Worm (Caenorhabditis elegans): Measurements from ENCODE around the gene rig-4.

The rig-4 gene

DNA sequence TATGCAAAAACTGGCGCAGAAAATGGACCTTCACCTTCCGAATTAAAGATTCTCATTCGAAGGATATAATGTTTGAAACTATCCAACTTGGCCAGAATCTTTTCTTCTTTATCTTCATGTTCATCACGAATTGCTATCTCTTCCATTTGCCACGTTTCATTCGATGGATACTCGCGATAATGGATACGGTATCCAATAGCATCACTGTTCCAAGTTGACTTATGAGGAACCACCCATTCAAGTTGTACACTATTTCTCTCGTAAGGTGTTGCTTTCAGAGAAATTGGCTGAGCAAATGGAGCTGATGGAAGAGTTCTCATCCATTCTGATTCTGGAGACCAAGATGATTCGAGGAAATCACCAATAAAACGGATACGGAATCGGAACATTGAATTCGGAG lies 9.2 kb downstream of the rig-4 start:
- TF ChIP-seq odd-2 (tag; optimal IDR thresholded peaks at IDR 0.05) = no peak

- TF ChIP-seq fax-1 (tag; optimal IDR thresholded peaks at IDR 0.05) (no peak), fkh-10 (GFP tag; optimal IDR thresholded peaks at IDR 0.05) (no peak), hlh-6 (tag; optimal IDR thresholded peaks at IDR 0.05) (no peak), ref-2 (tag; optimal IDR thresholded peaks at IDR 0.05) (no peak), ttx-3 (tag; optimal IDR thresholded peaks at IDR 0.05) (no peak), ets-4 (tag; optimal IDR thresholded peaks at IDR 0.05) (no peak)
Observed at ce11 chrIV:7988385-7988784, 15.5 kb downstream of the rig-4 start, which contains the start of gene col-115. Gene col-115, plus strand, starts transcription at chrIV:7988685.

- TF ChIP-seq madf-2 (tag; optimal IDR thresholded peaks at IDR 0.05) (no peak), tbx-7 (tag; optimal IDR thresholded peaks at IDR 0.05) (no peak), mec-3 (tag; optimal IDR thresholded peaks at IDR 0.05; ENCODE audit: borderline replicate concordance) (no peak), rnt-1 (tag; optimal IDR thresholded peaks at IDR 0.05) (no peak), ztf-16 (tag; optimal IDR thresholded peaks at IDR 0.05) (no peak), npax-4 (tag; optimal IDR thresholded peaks at IDR 0.05) (no peak), sox-2 (GFP tag; IDR thresholded peaks at IDR 0.05) (no peak), tbx-2 (tag; optimal IDR thresholded peaks at IDR 0.05) (no peak), pha-4 (tag; optimal IDR thresholded peaks at IDR 0.05) (no peak), lin-11 (tag; optimal IDR thresholded peaks at IDR 0.05) (no peak), nhr-232 (tag; optimal IDR thresholded peaks at IDR 0.05) (no peak), pha-2 (tag; optimal IDR thresholded peaks at IDR 0.05) (no peak), dmd-4 (tag; optimal IDR thresholded peaks at IDR 0.05; ENCODE audit: borderline replicate concordance) (no peak), che-1 (tag; optimal IDR thresholded peaks at IDR 0.05) (no peak), gmeb-2 (tag; optimal IDR thresholded peaks at IDR 0.05) (no peak), ceh-18 (tag; optimal IDR thresholded peaks at IDR 0.05) (no peak), dve-1 (tag; optimal IDR thresholded peaks at IDR 0.05) (no peak)
Observed at ce11 chrIV:7987083-7987482, 16.8 kb downstream of the rig-4 start, which contains the start of gene mec-17. Gene mec-17, minus strand, starts transcription at chrIV:7987183.

DNA sequence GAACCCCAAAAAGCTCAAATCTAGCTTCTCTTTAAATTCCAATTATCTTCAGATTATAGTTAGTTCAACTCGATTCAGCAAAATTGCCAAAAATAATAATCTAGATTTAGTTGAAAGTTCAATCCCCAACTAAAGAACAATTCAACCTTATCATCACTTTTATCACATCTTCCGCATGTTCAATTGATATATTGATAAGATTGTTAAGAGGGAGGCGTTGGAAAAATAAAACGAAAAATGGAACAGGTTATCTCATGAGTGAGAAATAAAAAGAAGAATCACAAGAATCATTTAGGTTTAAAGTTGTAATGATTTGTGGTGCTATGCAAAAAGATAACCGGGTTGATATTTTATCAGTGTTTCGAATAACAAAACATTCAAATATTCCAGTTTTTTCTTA lies 18.2 kb downstream of the rig-4 start:
- TF ChIP-seq elt-2 (tag; optimal IDR thresholded peaks at IDR 0.05) (peak; percentile 84), hlh-30 (tag; optimal IDR thresholded peaks at IDR 0.05; ENCODE audit: insufficient read depth) (no peak), ets-4 (tag; optimal IDR thresholded peaks at IDR 0.05) (no peak), F13H6.1 (tag; optimal IDR thresholded peaks at IDR 0.05) (no peak), ceh-19 (GFP tag; optimal IDR thresholded peaks at IDR 0.05) (no peak), K02D7.2 (tag; optimal IDR thresholded peaks at IDR 0.05) (no peak)

ce11 chrIV:7983728-7984346 lies 20.1 kb downstream of the rig-4 start:
- peak; percentile 13 for TF ChIP-seq ama-1 (optimal IDR thresholded peaks at IDR 0.05)
- TF ChIP-seq ceh-14 (tag; optimal IDR thresholded peaks at IDR 0.05) = no peak

DNA sequence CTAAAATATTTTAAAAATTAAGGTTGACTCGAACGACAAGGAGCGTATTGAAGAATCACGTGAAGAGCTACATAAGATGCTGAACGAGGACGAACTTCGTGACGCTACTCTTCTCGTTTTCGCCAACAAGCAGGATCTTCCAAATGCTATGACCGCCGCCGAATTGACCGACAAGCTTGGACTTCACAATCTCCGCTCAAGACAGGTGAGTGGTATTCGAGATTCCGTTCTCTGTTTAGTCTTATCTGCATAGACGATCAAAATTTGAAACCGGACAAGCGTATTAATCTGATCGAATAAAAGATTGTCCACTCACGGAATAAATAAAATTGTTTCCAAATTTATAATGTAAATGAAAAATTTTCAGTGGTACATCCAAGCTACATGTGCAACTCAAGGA lies 20.9 kb downstream of the rig-4 start:
- no peak for TF ChIP-seq ceh-24 (tag; optimal IDR thresholded peaks at IDR 0.05)
- no peak for TF ChIP-seq hlh-13 (GFP tag; optimal IDR thresholded peaks at IDR 0.05)
- TF ChIP-seq ref-2 (tag; optimal IDR thresholded peaks at IDR 0.05) = no peak
- TF ChIP-seq ama-1 (optimal IDR thresholded peaks at IDR 0.05) = no peak
- no peak for TF ChIP-seq fkh-6 (tag; optimal IDR thresholded peaks at IDR 0.05)
- no peak for TF ChIP-seq ceh-19 (GFP tag; optimal IDR thresholded peaks at IDR 0.05)
- TF ChIP-seq gmeb-2 (tag; optimal IDR thresholded peaks at IDR 0.05) = no peak
- no peak for TF ChIP-seq tbx-7 (tag; optimal IDR thresholded peaks at IDR 0.05)
- TF ChIP-seq ceh-30 (tag; optimal IDR thresholded peaks at IDR 0.05) = no peak
- no peak for TF ChIP-seq tbx-2 (tag; optimal IDR thresholded peaks at IDR 0.05)
- no peak for TF ChIP-seq npax-4 (tag; optimal IDR thresholded peaks at IDR 0.05)
- TF ChIP-seq pros-1 (tag; optimal IDR thresholded peaks at IDR 0.05) = no peak
- no peak for TF ChIP-seq ets-4 (tag; optimal IDR thresholded peaks at IDR 0.05)
- TF ChIP-seq hlh-8 (tag; optimal IDR thresholded peaks at IDR 0.05) = no peak
- no peak for TF ChIP-seq sox-2 (GFP tag; IDR thresholded peaks at IDR 0.05)

Data from whole organism, late embryonic.